Fruit fly (Drosophila melanogaster): ENCODE results near the gene ifc.

ifc gene

dm6 chr2L:5979957-5980861 is 5.9 kb upstream of the ifc start (continued):
- peak; percentile 56 for TF ChIP-seq Sox14 (GFP tag; optimal IDR thresholded peaks at IDR 0.05)
- no peak for TF ChIP-seq CG8119 (GFP tag; IDR thresholded peaks at IDR 0.05)
- TF ChIP-seq CG10631 (GFP tag; optimal IDR thresholded peaks at IDR 0.05) = no peak
- no peak for TF ChIP-seq pdm3 (GFP tag; optimal IDR thresholded peaks at IDR 0.05)
- TF ChIP-seq acj6 (GFP tag; optimal IDR thresholded peaks at IDR 0.05) = no peak
- no peak for TF ChIP-seq salr (GFP tag; optimal IDR thresholded peaks at IDR 0.05)
- no peak for TF ChIP-seq Gug (GFP tag; IDR thresholded peaks at IDR 0.05)
- TF ChIP-seq CG11902 (GFP tag; optimal IDR thresholded peaks at IDR 0.05) = no peak
- peak; percentile 6 for TF ChIP-seq Smox (GFP tag; optimal IDR thresholded peaks at IDR 0.05)
- peak; percentile 49 for TF ChIP-seq esn (GFP tag; optimal IDR thresholded peaks at IDR 0.05)
- TF ChIP-seq CG6808 (GFP tag; optimal IDR thresholded peaks at IDR 0.05) = peak; percentile 61
- no peak for TF ChIP-seq Hr38 (GFP tag; optimal IDR thresholded peaks at IDR 0.05)
- TF ChIP-seq CG6854 (GFP tag; optimal IDR thresholded peaks at IDR 0.05) = peak; percentile 77
- no peak for TF ChIP-seq dac (GFP tag; optimal IDR thresholded peaks at IDR 0.05)
- no peak for TF ChIP-seq fd59A (GFP tag; optimal IDR thresholded peaks at IDR 0.05)
- peak; percentile 29 for TF ChIP-seq CG6276 (GFP tag; optimal IDR thresholded peaks at IDR 0.05)
- no peak for TF ChIP-seq topi (GFP tag; optimal IDR thresholded peaks at IDR 0.05)
- peak; percentile 54 for TF ChIP-seq Met (GFP tag; optimal IDR thresholded peaks at IDR 0.05)
- TF ChIP-seq Eip93F (GFP tag; optimal IDR thresholded peaks at IDR 0.05) = no peak
- TF ChIP-seq OdsH (GFP tag; optimal IDR thresholded peaks at IDR 0.05) = no peak
- no peak for TF ChIP-seq CG15336 (GFP tag; IDR thresholded peaks at IDR 0.05)
- peak; percentile 11 for TF ChIP-seq achi (GFP tag; optimal IDR thresholded peaks at IDR 0.05)
- TF ChIP-seq CG3919 (GFP tag; optimal IDR thresholded peaks at IDR 0.05) = peak; percentile 52
- TF ChIP-seq CG9139 (GFP tag; optimal IDR thresholded peaks at IDR 0.05) = peak; percentile 77
- no peak for TF ChIP-seq lz (GFP tag; optimal IDR thresholded peaks at IDR 0.05)

- TF ChIP-seq ss (GFP tag; optimal IDR thresholded peaks at IDR 0.05) = peak; percentile 2 to 29
- peak; percentile 4 for TF ChIP-seq pdm3 (GFP tag; optimal IDR thresholded peaks at IDR 0.05)
- peak; percentile 3 for TF ChIP-seq vri (GFP tag; optimal IDR thresholded peaks at IDR 0.05)
- peak; percentile 19 for TF ChIP-seq Ets96B (tag; optimal IDR thresholded peaks at IDR 0.05)
- TF ChIP-seq Smox (GFP tag; optimal IDR thresholded peaks at IDR 0.05) = peak; percentile 34
- no peak for TF ChIP-seq eg (GFP tag; IDR thresholded peaks at IDR 0.05)
- TF ChIP-seq CG3919 (GFP tag; optimal IDR thresholded peaks at IDR 0.05) = peak; percentile 24
- TF ChIP-seq Eip78C (GFP tag) = peak; percentile 33
- TF ChIP-seq CG6854 (GFP tag; optimal IDR thresholded peaks at IDR 0.05) = peak; percentile 68
- TF ChIP-seq dsx (GFP tag; optimal IDR thresholded peaks at IDR 0.05; ENCODE audit: poor library complexity, severe bottlenecking) = no peak
- TF ChIP-seq Hr4 (GFP tag; optimal IDR thresholded peaks at IDR 0.05) = peak; percentile 19
- TF ChIP-seq CG32006 (GFP tag; optimal IDR thresholded peaks at IDR 0.05) = peak; percentile 19
- peak; percentile 19 for TF ChIP-seq Hr39 (GFP tag; optimal IDR thresholded peaks at IDR 0.05)
- TF ChIP-seq CG34406 (GFP tag; optimal IDR thresholded peaks at IDR 0.05) = peak; percentile 2
- no peak for TF ChIP-seq CG10669 (GFP tag; optimal IDR thresholded peaks at IDR 0.05)
- TF ChIP-seq cyc (GFP tag; optimal IDR thresholded peaks at IDR 0.05) = peak; percentile 1
- no peak for TF ChIP-seq topi (GFP tag; optimal IDR thresholded peaks at IDR 0.05)
- peak; percentile 48 for TF ChIP-seq svp (GFP tag)
- no peak for TF ChIP-seq Blimp-1 (GFP tag; optimal IDR thresholded peaks at IDR 0.05)
- no peak for TF ChIP-seq CG8319 (GFP tag; optimal IDR thresholded peaks at IDR 0.05)
- no peak for TF ChIP-seq salr (GFP tag; optimal IDR thresholded peaks at IDR 0.05)
- peak; percentile 55 for TF ChIP-seq Sox102F (GFP tag; optimal IDR thresholded peaks at IDR 0.05)
These were observed 5.2 kb upstream of the ifc start, which contains the start of gene chic for dm6 chr2L:5980862-5981432. chic (minus strand) TSS chr2L:5981018.
